Worm (Caenorhabditis elegans) whole organism, L4 larva: ENCODE data around the gene yars-2.

Experiments used
- nhr-76 ChIP-seq: fragments of 150-350 bp; optimal IDR thresholded peaks from 2 replicates; lab custom pipeline; 2014; ENCODE audit warnings: missing biosample characterization, missing genetic modification characterization
- unc-130 ChIP-seq: sonication (generic microtip); optimal IDR thresholded peaks from 2 replicates; lab custom pipeline; 2016; ENCODE audit warnings: missing genetic modification reagents, missing genetic modification characterization, missing compliant biosample characterization

- no peak for TF ChIP-seq nhr-76 (tag; lab: Kevin White, UChicago)
- TF ChIP-seq unc-130 (GFP tag; lab: Kevin White, UChicago): no peak
Observed at ce11 chrIV:4744167-4744566, 31.7 kb upstream of the yars-2 start, which contains the start of gene hoe-1.
